Worm (Caenorhabditis elegans) whole organism, mixed stage, embryonic: Measurements from ENCODE around the gene fbxa-44.

Source experiments
- elt-3 ChIP-seq: fragments of 150-350 bp; optimal IDR thresholded peaks from 2 replicates; lab custom pipeline; 2014; ENCODE audit warnings: missing biosample characterization, missing genetic modification characterization
- hlh-1 ChIP-seq: fragments of 150-350 bp; optimal IDR thresholded peaks from 2 replicates; lab custom pipeline; 2014; ENCODE audit warnings: missing biosample characterization, missing genetic modification reagents, missing genetic modification characterization
- nhr-76 ChIP-seq: sonication (generic microtip); optimal IDR thresholded peaks from 2 replicates; lab custom pipeline; 2017; ENCODE audit warnings: missing biosample characterization, missing genetic modification characterization
- snpc-4 ChIP-seq: fragments of 150-350 bp; optimal IDR thresholded peaks from 2 replicates; lab custom pipeline; 2014; ENCODE audit warnings: missing biosample characterization, missing genetic modification characterization
- unc-62 ChIP-seq: fragments of 150-350 bp; optimal IDR thresholded peaks from 2 replicates; lab custom pipeline; 2014; ENCODE audit warnings: missing biosample characterization, missing genetic modification reagents, missing genetic modification characterization
- zip-8 ChIP-seq: fragments of 150-350 bp; optimal IDR thresholded peaks from 2 replicates; lab custom pipeline; 2014; ENCODE audit warnings: missing biosample characterization, missing genetic modification characterization

ce11 chrV:16840283-16840682, 48.8 kb upstream of the fbxa-44 start:
- TF ChIP-seq nhr-76 (tag; lab: Kevin White, UChicago): no peak
- TF ChIP-seq zip-8 (tag; lab: Kevin White, UChicago): no peak
- no peak for TF ChIP-seq hlh-1 (tag; lab: Kevin White, UChicago)
- TF ChIP-seq elt-3 (tag; lab: Kevin White, UChicago): no peak
- TF ChIP-seq snpc-4: no peak
- TF ChIP-seq unc-62 (GFP tag; lab: Kevin White, UChicago): no peak
